Fruit fly (Drosophila melanogaster): ENCODE measurements around the gene CG11035.

dm6 chr3R:8001074-8001669 lies 31.6 kb downstream of the CG11035 start, which contains the start of the genes Kmn2 and CG2698:
- TF ChIP-seq CG8478 (optimal IDR thresholded peaks at IDR 0.05) (no peak), CTCF (optimal IDR thresholded peaks at IDR 0.05) (no peak)
